Worm (Caenorhabditis elegans): ENCODE measurements around the gene nhr-39.

DNA sequence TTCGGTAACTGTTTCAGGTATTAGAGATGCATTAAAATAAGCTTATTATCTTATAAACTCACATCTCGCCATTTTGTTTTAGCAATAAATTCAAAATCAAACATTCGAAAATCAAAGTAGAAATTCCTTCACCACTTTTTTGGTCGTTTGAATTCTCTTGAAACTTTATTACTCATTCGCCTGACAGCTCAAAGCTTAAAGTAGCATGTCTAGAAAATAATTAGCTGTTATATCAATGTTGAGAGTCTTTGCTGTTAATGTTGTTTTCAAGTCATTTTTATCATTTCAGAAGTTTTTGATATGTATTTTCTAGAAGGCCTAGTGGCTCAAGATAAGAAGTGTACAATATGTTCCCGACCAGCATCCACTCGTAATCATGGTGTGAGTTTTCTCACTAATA lies at the start of gene nhr-39:
- TF ChIP-seq ztf-23 (GFP tag; IDR thresholded peaks at IDR 0.05) (no peak), ref-1 (GFP tag; conservative IDR thresholded peaks at IDR 0.05) (no peak), cog-1 (tag; optimal IDR thresholded peaks at IDR 0.05) (no peak), tab-1 (GFP tag; IDR thresholded peaks at IDR 0.05) (no peak), ztf-29 (GFP tag; IDR thresholded peaks at IDR 0.05) (no peak)

Measured in whole organism, midembryonic.